Worm (Caenorhabditis elegans) whole organism, early embryonic: ENCODE results near the gene Y39B6A.9.

Source experiments
- B0310.2 ChIP-seq: sonication (generic microtip); optimal IDR thresholded peaks from 2 replicates; lab custom pipeline; 2016; ENCODE audit warnings: mild to moderate bottlenecking, missing genetic modification characterization, missing compliant biosample characterization
- ama-1 ChIP-seq: fragments of 150-350 bp; optimal IDR thresholded peaks from 2 replicates; lab custom pipeline; 2014
- flt-1 ChIP-seq: fragments of 200-800 bp; sonication (Bioruptor generic); IDR thresholded peaks from 2 replicates; pipeline ENCODE4 v1.3.6; 2022; ENCODE audit warnings: missing genetic modification characterization, missing compliant biosample characterization
- hmbx-1 ChIP-seq: sonication (generic microtip); optimal IDR thresholded peaks from 2 replicates; lab custom pipeline; 2016; ENCODE audit warnings: mild to moderate bottlenecking, missing genetic modification characterization, missing compliant biosample characterization
- pes-1 ChIP-seq: fragments of 200-800 bp; sonication (Bioruptor generic); IDR thresholded peaks from 2 replicates; pipeline ENCODE4 v1.3.6; 2022; ENCODE audit warnings: missing genetic modification reagents, missing genetic modification characterization, missing compliant biosample characterization
- scrt-1 ChIP-seq: fragments of 200-800 bp; sonication (Bioruptor generic); IDR thresholded peaks from 2 replicates; pipeline ENCODE4 v1.3.6; 2022; ENCODE audit warnings: missing genetic modification characterization, missing compliant biosample characterization

DNA sequence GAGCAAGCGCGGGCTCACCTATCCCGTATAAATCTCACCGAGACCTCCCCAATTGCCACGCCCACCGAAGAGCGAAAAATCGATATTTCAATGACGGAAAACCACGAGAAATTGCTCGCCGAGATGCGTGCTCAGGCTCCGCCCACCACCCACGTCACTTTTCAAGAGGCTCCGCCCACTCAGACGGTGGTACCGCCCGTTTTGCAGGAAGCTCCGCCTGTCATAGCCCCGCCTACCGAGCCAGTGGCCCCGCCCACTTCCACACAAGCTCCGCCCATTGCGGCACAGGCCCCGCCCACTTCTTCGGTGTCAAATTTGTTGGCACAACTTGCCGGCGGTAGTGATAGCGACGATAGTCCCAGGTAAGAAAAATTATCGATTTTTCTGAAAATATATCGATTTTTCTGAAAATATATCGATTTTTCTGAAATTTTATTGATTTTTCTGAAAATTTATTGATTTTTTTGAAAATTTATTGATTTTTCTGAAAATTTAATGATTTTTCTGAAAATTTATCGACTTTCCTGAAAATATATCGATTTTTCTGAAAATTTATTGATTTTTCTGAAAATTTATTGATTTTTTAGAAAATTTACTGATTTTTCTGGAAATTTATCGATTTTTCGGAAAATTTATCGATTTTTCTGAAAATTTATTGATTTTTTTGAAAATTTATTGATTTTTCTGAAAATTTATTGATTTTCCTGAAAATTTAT lies 6.7 kb upstream of the Y39B6A.9 start:
- TF ChIP-seq scrt-1 = no peak
- TF ChIP-seq B0310.2 = no peak
- TF ChIP-seq pes-1 (GFP tag; lab: Robert Waterston, UW) = no peak
- no peak for TF ChIP-seq hmbx-1
- no peak for TF ChIP-seq ama-1
- TF ChIP-seq flt-1 (GFP tag; lab: Robert Waterston, UW) = no peak
